Fruit fly (Drosophila melanogaster): ENCODE data around the gene bcd.

Gene bcd

DNA sequence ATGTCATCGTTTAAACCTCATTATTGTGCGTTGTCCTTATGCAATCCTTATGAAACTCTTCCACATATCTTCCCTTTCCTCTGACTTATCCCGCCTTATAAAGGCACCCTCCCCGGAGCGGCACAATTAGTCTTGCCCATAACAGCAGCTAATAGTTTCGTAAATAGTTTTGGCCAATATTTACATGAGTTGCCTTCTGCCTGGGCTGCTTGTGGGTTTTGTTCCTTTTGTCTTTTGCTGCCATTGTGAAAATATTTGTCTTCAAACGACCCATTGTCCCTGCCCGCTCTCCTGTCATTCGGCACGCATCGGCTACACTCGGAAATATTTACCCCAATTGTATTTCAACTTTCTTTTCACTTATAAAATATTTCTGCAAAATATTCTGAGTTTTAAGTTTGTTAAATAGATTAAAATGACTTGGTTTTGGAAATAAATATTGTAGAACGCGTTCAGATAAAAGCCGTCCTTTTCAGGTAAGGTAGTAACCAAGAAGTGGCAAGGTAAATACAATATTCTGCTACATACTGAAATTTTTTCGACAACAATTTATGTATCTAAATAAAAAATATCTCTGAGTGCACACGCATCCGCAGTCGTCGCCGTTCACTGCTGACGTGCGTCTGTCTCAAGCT lies 35.6 kb downstream of the bcd start (continued):
- TF ChIP-seq Jarid2 (GFP tag; optimal IDR thresholded peaks at IDR 0.05): no peak
- no peak for TF ChIP-seq dimm (GFP tag; IDR thresholded peaks at IDR 0.05)
- TF ChIP-seq CG12071 (GFP tag; optimal IDR thresholded peaks at IDR 0.05): no peak
- peak; percentile 71 for TF ChIP-seq phol (tag; optimal IDR thresholded peaks at IDR 0.05)
- no peak for TF ChIP-seq lov (optimal IDR thresholded peaks at IDR 0.05)
- no peak for TF ChIP-seq lov (GFP tag; IDR thresholded peaks at IDR 0.05)
- no peak for TF ChIP-seq NFAT (GFP tag; IDR thresholded peaks at IDR 0.05)
- TF ChIP-seq cg (GFP tag; optimal IDR thresholded peaks at IDR 0.05): no peak
- TF ChIP-seq Spps (tag; optimal IDR thresholded peaks at IDR 0.05): no peak
- no peak for TF ChIP-seq so (GFP tag; IDR thresholded peaks at IDR 0.05)
- TF ChIP-seq ATbp (GFP tag; optimal IDR thresholded peaks at IDR 0.05): peak; percentile 23
- no peak for TF ChIP-seq CG17568 (GFP tag; optimal IDR thresholded peaks at IDR 0.05)
- peak; percentile 72 for TF ChIP-seq CG10979 (tag; optimal IDR thresholded peaks at IDR 0.05)
- TF ChIP-seq CG3995 (GFP tag; optimal IDR thresholded peaks at IDR 0.05): no peak
- TF ChIP-seq shn (GFP tag; optimal IDR thresholded peaks at IDR 0.05): no peak
- TF ChIP-seq dm (GFP tag; optimal IDR thresholded peaks at IDR 0.05): no peak
- no peak for TF ChIP-seq gro (GFP tag; optimal IDR thresholded peaks at IDR 0.05)
- TF ChIP-seq CG12299 (tag; optimal IDR thresholded peaks at IDR 0.05): no peak
- no peak for TF ChIP-seq vvl (GFP tag; IDR thresholded peaks at IDR 0.05)
- no peak for TF ChIP-seq bigmax (GFP tag; optimal IDR thresholded peaks at IDR 0.05)
- TF ChIP-seq Atf3 (GFP tag; optimal IDR thresholded peaks at IDR 0.05): no peak
- TF ChIP-seq Mad (GFP tag; optimal IDR thresholded peaks at IDR 0.05): no peak
- no peak for TF ChIP-seq Nf-YC (tag; optimal IDR thresholded peaks at IDR 0.05)
- no peak for TF ChIP-seq CG12155 (GFP tag; optimal IDR thresholded peaks at IDR 0.05)
- no peak for TF ChIP-seq CG4707 (GFP tag; optimal IDR thresholded peaks at IDR 0.05)
- no peak for TF ChIP-seq ranshi (GFP tag; IDR thresholded peaks at IDR 0.05)
- TF ChIP-seq cwo (GFP tag; optimal IDR thresholded peaks at IDR 0.05): no peak
- TF ChIP-seq abd-A (tag; optimal IDR thresholded peaks at IDR 0.05): no peak
- no peak for TF ChIP-seq Optix (GFP tag; IDR thresholded peaks at IDR 0.05)
- no peak for TF ChIP-seq hth (optimal IDR thresholded peaks at IDR 0.05)
- TF ChIP-seq CG4854 (GFP tag; optimal IDR thresholded peaks at IDR 0.05): no peak
- no peak for TF ChIP-seq Ets65A (GFP tag)
- TF ChIP-seq Dip3 (GFP tag; optimal IDR thresholded peaks at IDR 0.05): no peak
- no peak for TF ChIP-seq Asciz (GFP tag; optimal IDR thresholded peaks at IDR 0.05)
- TF ChIP-seq stwl (tag; optimal IDR thresholded peaks at IDR 0.05): no peak
- TF ChIP-seq Poxn (GFP tag; IDR thresholded peaks at IDR 0.05): no peak
- peak; percentile 21 for TF ChIP-seq CG30431 (GFP tag; optimal IDR thresholded peaks at IDR 0.05)
- peak; percentile 19 for TF ChIP-seq CG1529 (GFP tag; optimal IDR thresholded peaks at IDR 0.05)
- peak; percentile 51 for TF ChIP-seq CG7556 (GFP tag; optimal IDR thresholded peaks at IDR 0.05)
- TF ChIP-seq oc (tag; optimal IDR thresholded peaks at IDR 0.05): no peak
- peak; percentile 66 for TF ChIP-seq dmrt99B (tag; optimal IDR thresholded peaks at IDR 0.05)
- no peak for TF ChIP-seq CG12769 (tag; optimal IDR thresholded peaks at IDR 0.05)
- no peak for TF ChIP-seq CG2199 (GFP tag; IDR thresholded peaks at IDR 0.05)
- TF ChIP-seq cad (GFP tag; optimal IDR thresholded peaks at IDR 0.05): no peak
- no peak for TF ChIP-seq jing (GFP tag; optimal IDR thresholded peaks at IDR 0.05)
- TF ChIP-seq emc (GFP tag; optimal IDR thresholded peaks at IDR 0.05): no peak
- TF ChIP-seq Aef1 (GFP tag; IDR thresholded peaks at IDR 0.05): no peak
- no peak for TF ChIP-seq Nf-YA (GFP tag; IDR thresholded peaks at IDR 0.05)
- no peak for TF ChIP-seq HLHmδ (GFP tag; optimal IDR thresholded peaks at IDR 0.05)
- TF ChIP-seq hb (GFP tag; IDR thresholded peaks at IDR 0.05; ENCODE audit: partially characterized antibody): no peak
- TF ChIP-seq CG17612 (GFP tag; IDR thresholded peaks at IDR 0.05): no peak
- no peak for TF ChIP-seq nom (GFP tag; optimal IDR thresholded peaks at IDR 0.05)

Data from whole organism, embryonic.